Fruit fly (Drosophila melanogaster) whole organism, prepupa: ENCODE measurements around the gene Femcoat.
A peak's percentile ranks its signal among the peaks of the same experiment; 100 is the strongest.

Experiments
- CG10669 ChIP-seq: fragments of 200-800 bp; sonication (Bioruptor generic); optimal IDR thresholded peaks from 3 replicates; lab custom pipeline; 2018; ENCODE audit warnings: missing biosample characterization, mild to moderate bottlenecking, missing genetic modification characterization, moderate library complexity
- CG3919 ChIP-seq: fragments of 200-800 bp; sonication (Bioruptor generic); optimal IDR thresholded peaks from 3 replicates; lab custom pipeline; 2016; ENCODE audit warnings: missing biosample characterization, missing genetic modification characterization
- CG6854 ChIP-seq: fragments of 200-800 bp; sonication (Bioruptor generic); optimal IDR thresholded peaks from 2 replicates; lab custom pipeline; 2017; ENCODE audit warnings: missing biosample characterization, mild to moderate bottlenecking, missing genetic modification characterization
- Hr4 ChIP-seq: fragments of 200-800 bp; sonication (Bioruptor generic); optimal IDR thresholded peaks from 3 replicates; lab custom pipeline; 2016; ENCODE audit warnings: missing biosample characterization, missing genetic modification characterization
- Sox102F ChIP-seq: fragments of 200-800 bp; sonication (Bioruptor generic); optimal IDR thresholded peaks from 2 replicates; lab custom pipeline; 2016; ENCODE audit warnings: missing biosample characterization, mild to moderate bottlenecking, missing genetic modification characterization
- eg ChIP-seq: fragments of 200-800 bp; sonication (Bioruptor generic); IDR thresholded peaks from 3 replicates; pipeline ENCODE4 v1.3.6; 2022; ENCODE audit warnings: missing biosample characterization, missing genetic modification characterization
- pdm3 ChIP-seq: fragments of 200-800 bp; sonication (Bioruptor generic); optimal IDR thresholded peaks from 3 replicates; lab custom pipeline; 2016; ENCODE audit warnings: missing biosample characterization, missing genetic modification characterization
- salr ChIP-seq, 2 experiments: fragments of 200-800 bp; sonication (Bioruptor generic); optimal IDR thresholded peaks; 3 replicates each; lab custom pipeline; 2016 to 2018; ENCODE audit warnings: missing biosample characterization in 2 of 2, missing genetic modification characterization in 2 of 2, mild to moderate bottlenecking in 1 of 2

Gene Femcoat

dm6 chrX:4197463-4197862 lies 45.2 kb downstream of the Femcoat start (continued):
- peak in 1 of 2 experiments; percentile 57 for TF ChIP-seq salr (GFP tag; optimal IDR thresholded peaks at IDR 0.05; lab: Kevin White, UChicago)
- peak; percentile 79 for TF ChIP-seq CG3919 (GFP tag; lab: Kevin White, UChicago)
- TF ChIP-seq CG6854 (GFP tag; lab: Kevin White, UChicago) = no peak
- TF ChIP-seq Hr4 (GFP tag; lab: Kevin White, UChicago) = peak; percentile 71
- TF ChIP-seq Sox102F = peak; percentile 43
- TF ChIP-seq CG10669 (GFP tag; lab: Kevin White, UChicago) = peak; percentile 64
- TF ChIP-seq eg (GFP tag; lab: Robert Waterston, UW) = peak; percentile 81
- TF ChIP-seq pdm3 (GFP tag; lab: Kevin White, UChicago) = peak; percentile 77
